Fruit fly (Drosophila melanogaster) whole organism, adult: ENCODE measurements around the gene CG17855.

Experiments used
- CG11617 ChIP-seq: fragments of 200-800 bp; sonication (Bioruptor generic); optimal IDR thresholded peaks from 2 replicates; lab custom pipeline; 2017; ENCODE audit warnings: mild to moderate bottlenecking, missing biosample characterization, missing genetic modification reagents, missing genetic modification characterization
- CG12768 ChIP-seq: fragments of 200-800 bp; sonication (Bioruptor generic); optimal IDR thresholded peaks from 2 replicates; lab custom pipeline; 2017; ENCODE audit warnings: missing biosample characterization, missing genetic modification characterization, mild to moderate bottlenecking, moderate library complexity, missing genetic modification reagents
- CG5204 ChIP-seq: fragments of 200-800 bp; sonication (Bioruptor generic); optimal IDR thresholded peaks from 2 replicates; lab custom pipeline; 2016; ENCODE audit warnings: missing biosample characterization, missing genetic modification characterization
- Clk ChIP-seq: fragments of 200-800 bp; sonication (Bioruptor generic); optimal IDR thresholded peaks from 2 replicates; lab custom pipeline; 2017; ENCODE audit warnings: missing biosample characterization, missing genetic modification characterization
- Hr96 ChIP-seq: fragments of 200-800 bp; sonication (Bioruptor generic); optimal IDR thresholded peaks from 2 replicates; lab custom pipeline; 2016; ENCODE audit warnings: missing biosample characterization, missing genetic modification characterization
- bab1 ChIP-seq: fragments of 200-800 bp; sonication (Bioruptor generic); optimal IDR thresholded peaks from 3 replicates; lab custom pipeline; 2019; ENCODE audit warnings: missing biosample characterization, mild to moderate bottlenecking, missing genetic modification characterization, moderate library complexity
- cnc ChIP-seq, 2 experiments: fragments of >200 bp; optimal IDR thresholded peaks; 2 replicates each; lab custom pipeline; 2017
- tj ChIP-seq: fragments of 200-800 bp; sonication (Bioruptor generic); optimal IDR thresholded peaks from 3 replicates; lab custom pipeline; 2017; ENCODE audit warnings: missing biosample characterization, mild to moderate bottlenecking, missing genetic modification characterization, moderate library complexity

dm6 chr2L:9512401-9513198 lies 27.7 kb upstream of the CG17855 start:
- TF ChIP-seq cnc (optimal IDR thresholded peaks at IDR 0.05; lab: Kevin White, UChicago) (peak in 1 of 2 experiments; percentile 8), bab1 (no peak), CG11617 (GFP tag; lab: Kevin White, UChicago) (no peak), CG5204 (GFP tag; lab: Kevin White, UChicago) (no peak), tj (GFP tag; lab: Kevin White, UChicago) (no peak), CG12768 (no peak), Hr96 (no peak), Clk (no peak)
